Worm (Caenorhabditis elegans) whole organism, dauer: ENCODE data around the gene rpb-6.

Source experiments
- unc-62 ChIP-seq: sonication (generic microtip); optimal IDR thresholded peaks from 2 replicates; lab custom pipeline; 2017; ENCODE audit warnings: missing biosample characterization, missing genetic modification reagents, missing genetic modification characterization

rpb-6 gene

ce11 chrII:10559671-10560184 lies 19.5 kb upstream of the rpb-6 start:
- TF ChIP-seq unc-62 (GFP tag; lab: Kevin White, UChicago): no peak

ce11 chrII:10563368-10563767 lies 15.8 kb upstream of the rpb-6 start, which contains the start of gene cdc-48.1:
Gene cdc-48.1 (minus strand): TSS chrII:10563407.
- peak; percentile 74 for TF ChIP-seq unc-62 (GFP tag; lab: Kevin White, UChicago)

- no peak for TF ChIP-seq unc-62 (GFP tag; lab: Kevin White, UChicago)
Measured at ce11 chrII:10564578-10564977, 14.6 kb upstream of the rpb-6 start, which contains the start of the genes C06A1.6 and C06A1.7. Gene C06A1.6 (minus strand): TSS chrII:10564678. Gene C06A1.7 (plus strand): TSS chrII:10564891.

- TF ChIP-seq unc-62 (GFP tag; lab: Kevin White, UChicago): no peak
Measured at ce11 chrII:10566458-10566857, 12.7 kb upstream of the rpb-6 start.

ce11 chrII:10569498-10569897 lies 9.7 kb upstream of the rpb-6 start:
- TF ChIP-seq unc-62 (GFP tag; lab: Kevin White, UChicago): no peak

- no peak for TF ChIP-seq unc-62 (GFP tag; lab: Kevin White, UChicago)
Measured at ce11 chrII:10570302-10570701, 8.9 kb upstream of the rpb-6 start, which contains the start of gene txt-13. Gene txt-13 (plus strand): TSS chrII:10570602.

- no peak for TF ChIP-seq unc-62 (GFP tag; lab: Kevin White, UChicago)
Measured at ce11 chrII:10571967-10572366, 7.2 kb upstream of the rpb-6 start, which contains the start of gene C06A1.3. Gene C06A1.3 (plus strand): TSS chrII:10572267.

- TF ChIP-seq unc-62 (GFP tag; lab: Kevin White, UChicago): no peak
Measured at ce11 chrII:10574177-10574576, 5.0 kb upstream of the rpb-6 start.

ce11 chrII:10579655-10580054 lies 475 bp downstream of the rpb-6 start, which contains the start of gene dohh-1:
Gene dohh-1 (plus strand): TSS chrII:10579955.
- no peak for TF ChIP-seq unc-62 (GFP tag; lab: Kevin White, UChicago)

- TF ChIP-seq unc-62 (GFP tag; lab: Kevin White, UChicago): no peak
Measured at ce11 chrII:10580833-10581232, 1.7 kb downstream of the rpb-6 start, which contains the start of gene dap-3. Gene dap-3 (plus strand): TSS chrII:10581133.

- no peak for TF ChIP-seq unc-62 (GFP tag; lab: Kevin White, UChicago)
Measured at ce11 chrII:10582318-10582717, 3.1 kb downstream of the rpb-6 start, which contains the start of gene mrps-22. Gene mrps-22 (plus strand): TSS chrII:10582618.

- TF ChIP-seq unc-62 (GFP tag; lab: Kevin White, UChicago): no peak
Measured at ce11 chrII:10584036-10584435, 4.9 kb downstream of the rpb-6 start, which contains the start of gene algn-9. Gene algn-9 (plus strand): TSS chrII:10584336.

DNA sequence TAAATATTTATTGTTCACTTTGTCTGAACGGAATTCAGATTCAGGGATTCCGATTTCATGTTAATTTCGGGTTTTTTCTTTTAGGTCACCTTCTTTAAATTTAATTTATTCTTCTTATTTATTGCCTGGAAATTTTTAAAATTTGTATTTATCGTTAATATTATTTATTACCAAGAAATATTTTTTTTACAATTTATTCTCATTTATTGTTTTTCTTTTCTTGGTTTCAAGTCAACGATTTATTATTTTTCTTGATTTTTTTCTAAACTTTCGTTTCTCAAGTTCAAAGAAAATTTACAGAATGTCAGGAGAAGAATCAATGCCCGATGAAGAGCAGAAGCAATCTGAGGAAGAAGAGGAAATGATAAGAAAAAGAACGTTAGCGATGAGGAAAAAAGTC lies 8.6 kb downstream of the rpb-6 start, which contains the start of gene crn-3:
Gene crn-3, plus strand, starts transcription at position 301 of the 400 bp plus-strand sequence.
- TF ChIP-seq unc-62 (GFP tag; lab: Kevin White, UChicago): no peak

DNA sequence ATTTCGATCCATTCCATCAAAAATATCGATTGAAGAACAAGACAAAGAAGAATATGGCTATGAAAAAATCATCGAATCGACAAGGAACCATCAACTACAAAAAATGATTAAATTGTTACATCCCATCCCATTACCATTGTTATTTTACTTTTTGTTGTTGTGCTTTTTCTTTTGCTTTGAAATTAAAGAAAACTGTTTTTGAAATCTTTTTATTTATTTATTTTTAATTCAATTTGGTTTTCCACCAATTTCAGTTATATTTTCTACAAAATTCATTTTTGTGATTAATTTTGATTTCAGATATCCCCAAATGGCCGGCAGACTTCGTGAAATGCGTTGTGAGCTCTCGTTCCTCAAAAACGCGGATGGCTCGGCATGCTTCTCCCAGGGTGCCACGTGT lies 13.3 kb downstream of the rpb-6 start, which contains the start of gene crn-5:
Gene crn-5, plus strand, starts transcription at position 301 of the 400 bp plus-strand sequence.
- TF ChIP-seq unc-62 (GFP tag; lab: Kevin White, UChicago): no peak

DNA sequence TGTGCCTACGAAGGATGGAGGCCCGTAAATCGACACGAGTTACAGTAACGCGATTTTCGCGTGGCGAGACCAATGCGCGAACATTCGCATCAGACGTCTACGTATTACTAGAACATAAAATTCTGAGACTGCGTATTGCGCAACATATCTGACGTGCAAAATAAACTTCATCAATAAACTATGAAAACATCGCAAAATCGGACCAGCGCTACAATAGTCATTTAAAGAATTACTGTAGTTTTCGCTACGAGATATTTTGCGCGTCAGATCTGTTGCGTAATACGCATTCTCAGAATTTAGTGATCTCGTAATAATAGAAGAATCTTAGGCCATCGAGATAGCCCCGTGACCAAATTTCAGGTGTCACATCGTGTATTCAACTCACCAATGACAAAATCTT lies 15.1 kb downstream of the rpb-6 start:
- no peak for TF ChIP-seq unc-62 (GFP tag; lab: Kevin White, UChicago)

ce11 chrII:10594758-10595157 lies 15.6 kb downstream of the rpb-6 start, which contains the start of gene C14A4.6:
Gene C14A4.6 (minus strand): TSS chrII:10594776.
- no peak for TF ChIP-seq unc-62 (GFP tag; lab: Kevin White, UChicago)

DNA sequence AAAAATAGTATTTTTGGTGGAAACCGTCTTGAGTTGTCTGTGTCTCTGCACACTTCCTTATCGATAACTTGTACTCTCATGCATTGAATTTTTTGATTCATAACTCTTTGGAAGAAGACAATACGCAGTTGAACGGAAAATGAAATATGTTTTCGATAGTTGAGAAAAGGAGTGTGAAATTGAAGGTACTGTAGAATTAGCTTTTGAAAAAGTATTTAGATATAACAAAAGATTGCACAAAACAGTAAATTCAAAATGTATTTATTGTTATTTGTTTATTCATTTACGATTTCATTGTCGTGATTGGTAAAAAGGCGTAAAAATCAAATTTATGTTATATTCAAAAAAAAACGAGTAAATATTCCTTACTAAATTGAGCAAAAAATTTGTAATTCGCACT lies 17.3 kb downstream of the rpb-6 start, which contains the start of gene C14A4.7:
Gene C14A4.7, minus strand, starts transcription at position 101 of the 400 bp plus-strand sequence.
- TF ChIP-seq unc-62 (GFP tag; lab: Kevin White, UChicago): no peak
